Worm (Caenorhabditis elegans) whole organism, L3 larva: Measurements from ENCODE around the gene srt-63.

Experiments
- R02D3.7 ChIP-seq: fragments of 150-350 bp; optimal IDR thresholded peaks from 2 replicates; lab custom pipeline; 2014; ENCODE audit warnings: missing biosample characterization, missing genetic modification characterization
- ama-1 ChIP-seq: fragments of 150-350 bp; optimal IDR thresholded peaks from 2 replicates; lab custom pipeline; 2018
- ceh-9 ChIP-seq: sonication (generic microtip); optimal IDR thresholded peaks from 2 replicates; lab custom pipeline; 2018; ENCODE audit warnings: missing biosample characterization, missing genetic modification characterization
- daf-12 ChIP-seq: fragments of 150-350 bp; optimal IDR thresholded peaks from 2 replicates; lab custom pipeline; 2014; ENCODE audit warnings: missing biosample characterization, missing genetic modification reagents, missing genetic modification characterization
- nfya-1 ChIP-seq: sonication (generic microtip); optimal IDR thresholded peaks from 2 replicates; lab custom pipeline; 2017; ENCODE audit warnings: missing genetic modification characterization, mild to moderate bottlenecking, missing compliant biosample characterization, antibody characterized with exemption, moderate library complexity; ENCODE audit not compliant: insufficient read depth
- pqm-1 ChIP-seq: fragments of 150-350 bp; optimal IDR thresholded peaks from 2 replicates; lab custom pipeline; 2017; ENCODE audit warnings: missing biosample characterization, missing genetic modification characterization, inconsistent platforms
- tbx-2 ChIP-seq: sonication (generic microtip); optimal IDR thresholded peaks from 2 replicates; lab custom pipeline; 2016; ENCODE audit warnings: mild to moderate bottlenecking, missing genetic modification characterization, missing compliant biosample characterization
- unc-62 ChIP-seq: fragments of 150-350 bp; sonication (generic microtip); optimal IDR thresholded peaks from 4 replicates; lab custom pipeline; 2014; ENCODE audit warnings: missing biosample characterization, missing genetic modification reagents, missing genetic modification characterization

DNA sequence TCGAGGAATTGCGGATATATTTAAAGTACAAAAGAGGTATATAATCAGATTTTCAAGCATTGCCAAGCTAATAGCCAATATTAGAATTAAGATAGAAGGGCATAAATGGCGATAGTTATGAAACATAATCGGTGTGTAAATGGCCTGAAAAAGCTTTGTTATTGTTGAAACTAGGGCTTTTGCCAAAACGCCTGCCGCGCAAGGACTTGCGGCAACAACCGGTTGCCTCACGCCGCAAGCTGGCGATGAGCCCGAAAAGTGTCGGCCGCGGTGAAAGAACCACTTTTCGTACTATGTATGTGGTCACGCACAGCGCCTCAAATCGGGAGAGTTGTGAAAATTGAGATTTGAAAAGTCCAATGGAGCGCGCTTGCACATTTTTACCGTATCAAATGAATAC is 43.5 kb upstream of the srt-63 start:
- no peak for TF ChIP-seq nfya-1 (tag; lab: Kevin White, UChicago)
- TF ChIP-seq ama-1 (lab: Kevin White, UChicago) = no peak
- TF ChIP-seq unc-62 (GFP tag; lab: Kevin White, UChicago) = no peak
- no peak for TF ChIP-seq ceh-9 (tag; lab: Kevin White, UChicago)
- TF ChIP-seq daf-12 (tag; lab: Kevin White, UChicago) = no peak
- no peak for TF ChIP-seq R02D3.7
- no peak for TF ChIP-seq tbx-2
- TF ChIP-seq pqm-1 (tag; lab: Kevin White, UChicago) = no peak
